Fruit fly (Drosophila melanogaster) whole organism, embryonic: ENCODE measurements around the gene CG14340.

Experiments used
- ATbp ChIP-seq: fragments of 200-800 bp; sonication (Bioruptor generic); optimal IDR thresholded peaks from 2 replicates; lab custom pipeline; 2017; ENCODE audit warnings: missing biosample characterization, mild to moderate bottlenecking, missing genetic modification characterization, missing genetic modification reagents
- Awh ChIP-seq: fragments of 200-800 bp; sonication (Bioruptor generic); IDR thresholded peaks from 2 replicates; pipeline ENCODE4, ENCODE4 v1.3.6; 2022; ENCODE audit warnings: missing biosample characterization, missing genetic modification characterization
- CG10267 ChIP-seq: fragments of 200-800 bp; sonication (Bioruptor generic); optimal IDR thresholded peaks from 2 replicates; lab custom pipeline; 2018; ENCODE audit warnings: missing biosample characterization, mild to moderate bottlenecking, missing genetic modification characterization, moderate library complexity
- CG11247 ChIP-seq: fragments of 200-800 bp; sonication (Bioruptor generic); IDR thresholded peaks from 2 replicates; pipeline ENCODE4 v1.3.6; 2022; ENCODE audit warnings: missing biosample characterization, missing genetic modification characterization
- CG12104 ChIP-seq: fragments of 200-800 bp; sonication (Bioruptor generic); optimal IDR thresholded peaks from 3 replicates; lab custom pipeline; 2016; ENCODE audit warnings: missing biosample characterization, missing genetic modification characterization
- CG12236 ChIP-seq: fragments of 200-800 bp; sonication (Bioruptor generic); optimal IDR thresholded peaks from 2 replicates; lab custom pipeline; 2016; ENCODE audit warnings: missing biosample characterization, missing genetic modification characterization
- CG13424 ChIP-seq: fragments of 200-800 bp; sonication (Bioruptor generic); optimal IDR thresholded peaks from 2 replicates; lab custom pipeline; 2019; ENCODE audit warnings: missing biosample characterization, mild to moderate bottlenecking, missing genetic modification characterization, moderate library complexity
- CG13775 ChIP-seq: fragments of 200-800 bp; sonication (Bioruptor generic); optimal IDR thresholded peaks from 3 replicates; lab custom pipeline; 2017; ENCODE audit warnings: missing biosample characterization, mild to moderate bottlenecking, missing genetic modification characterization
- CG14667 ChIP-seq: fragments of 200-800 bp; sonication (Bioruptor generic); IDR thresholded peaks from 2 replicates; pipeline ENCODE4 v1.3.6; 2022; ENCODE audit warnings: missing biosample characterization, missing genetic modification characterization
- CG14710 ChIP-seq: fragments of 200-800 bp; sonication (Bioruptor generic); optimal IDR thresholded peaks from 3 replicates; lab custom pipeline; 2019; ENCODE audit warnings: missing biosample characterization, mild to moderate bottlenecking, missing genetic modification characterization, moderate library complexity
- CG1603 ChIP-seq: fragments of 200-800 bp; sonication (Bioruptor generic); optimal IDR thresholded peaks from 2 replicates; lab custom pipeline; 2019; ENCODE audit warnings: missing biosample characterization, mild to moderate bottlenecking, missing genetic modification characterization, moderate library complexity
- CG2120 ChIP-seq: fragments of 200-800 bp; sonication (Bioruptor generic); optimal IDR thresholded peaks from 3 replicates; lab custom pipeline; 2016; ENCODE audit warnings: missing biosample characterization, missing genetic modification characterization
- CG2678 ChIP-seq: fragments of 200-800 bp; sonication (Bioruptor generic); optimal IDR thresholded peaks from 3 replicates; lab custom pipeline; 2019; ENCODE audit warnings: missing biosample characterization, mild to moderate bottlenecking, missing genetic modification characterization, moderate library complexity
- CG2712 ChIP-seq: fragments of 200-800 bp; optimal IDR thresholded peaks from 3 replicates; lab custom pipeline; 2019; ENCODE audit warnings: missing biosample characterization, mild to moderate bottlenecking, missing genetic modification characterization, moderate library complexity
- CG2875 ChIP-seq: fragments of 200-800 bp; sonication (Bioruptor generic); optimal IDR thresholded peaks from 2 replicates; lab custom pipeline; 2017; ENCODE audit warnings: missing biosample characterization, mild to moderate bottlenecking, missing genetic modification characterization, missing genetic modification reagents
- CG2889 ChIP-seq: fragments of 200-800 bp; sonication (Bioruptor generic); IDR thresholded peaks from 3 replicates; pipeline ENCODE4 v1.3.6; 2022; ENCODE audit warnings: missing biosample characterization, missing genetic modification characterization
- CG31388 ChIP-seq: fragments of 200-800 bp; sonication (Bioruptor generic); optimal IDR thresholded peaks from 2 replicates; lab custom pipeline; 2016; ENCODE audit warnings: missing biosample characterization, missing genetic modification characterization
- CG34224 ChIP-seq: fragments of 200-800 bp; sonication (Bioruptor generic); IDR thresholded peaks from 3 replicates; pipeline ENCODE4 v1.3.6; 2022; ENCODE audit warnings: missing biosample characterization, missing genetic modification characterization; ENCODE audit not compliant: partially characterized antibody
- CG3847 ChIP-seq: fragments of 200-800 bp; sonication (Bioruptor generic); IDR thresholded peaks from 2 replicates; pipeline ENCODE4 v1.3.6; 2022; ENCODE audit warnings: missing biosample characterization, missing genetic modification characterization
- CG5953 ChIP-seq: fragments of 200-800 bp; sonication (Bioruptor generic); IDR thresholded peaks from 2 replicates; pipeline ENCODE4 v1.3.6; 2022; ENCODE audit warnings: missing biosample characterization, missing genetic modification characterization
- CG7372 ChIP-seq: fragments of 200-800 bp; sonication (Bioruptor generic); IDR thresholded peaks from 2 replicates; pipeline ENCODE4 v1.3.6; 2022; ENCODE audit warnings: missing biosample characterization, missing genetic modification characterization
- CG7987 ChIP-seq: fragments of 200-800 bp; sonication (Bioruptor generic); optimal IDR thresholded peaks from 2 replicates; lab custom pipeline; 2018; ENCODE audit warnings: missing biosample characterization, mild to moderate bottlenecking, missing genetic modification characterization, moderate library complexity
- CG8388 ChIP-seq: fragments of 200-800 bp; sonication (Bioruptor generic); optimal IDR thresholded peaks from 2 replicates; lab custom pipeline; 2019; ENCODE audit warnings: missing biosample characterization, mild to moderate bottlenecking, missing genetic modification characterization, moderate library complexity
- Dfd ChIP-seq, 2 experiments: fragments of >200 bp; optimal IDR thresholded peaks; 2 replicates each; lab custom pipeline; 2017; ENCODE audit warnings: missing biosample characterization in 2 of 2, missing genetic modification characterization in 2 of 2
- Dll ChIP-seq: fragments of 200-800 bp; sonication (Bioruptor generic); IDR thresholded peaks from 4 replicates; pipeline ENCODE4 v1.3.6; 2022; ENCODE audit warnings: missing biosample characterization, missing genetic modification characterization; ENCODE audit not compliant: partially characterized antibody
- E2f1 ChIP-seq: fragments of 200-800 bp; sonication (Bioruptor generic); IDR thresholded peaks from 2 replicates; pipeline ENCODE4 v1.3.6; 2022; ENCODE audit warnings: missing biosample characterization, missing genetic modification characterization
- Gug ChIP-seq: fragments of 200-800 bp; sonication (Bioruptor generic); IDR thresholded peaks from 4 replicates; pipeline ENCODE4 v1.3.6; 2022; ENCODE audit warnings: missing biosample characterization, missing genetic modification characterization
- HLH3B ChIP-seq: fragments of 200-800 bp; sonication (Bioruptor generic); IDR thresholded peaks from 2 replicates; pipeline ENCODE4 v1.3.6; 2022; ENCODE audit warnings: missing biosample characterization, missing genetic modification characterization
- HLHmδ ChIP-seq: fragments of 200-800 bp; sonication (Bioruptor generic); optimal IDR thresholded peaks from 2 replicates; lab custom pipeline; 2018; ENCODE audit warnings: missing biosample characterization, mild to moderate bottlenecking, missing genetic modification characterization, moderate library complexity
- Hand ChIP-seq: fragments of 200-800 bp; sonication (Bioruptor generic); optimal IDR thresholded peaks from 2 replicates; lab custom pipeline; 2017; ENCODE audit warnings: mild to moderate bottlenecking, missing biosample characterization, missing genetic modification reagents, missing genetic modification characterization
- Med ChIP-seq: fragments of 200-800 bp; sonication (Bioruptor generic); peaks from one replicate; lab custom pipeline; 2016; ENCODE audit warnings: missing biosample characterization, missing genetic modification characterization, mild to moderate bottlenecking, inconsistent platforms, moderate library complexity
- NFAT ChIP-seq: fragments of 200-800 bp; sonication (Bioruptor generic); IDR thresholded peaks from 2 replicates; pipeline ENCODE4 v1.3.6; 2022; ENCODE audit warnings: missing biosample characterization, missing genetic modification characterization
- Nf-YB ChIP-seq: fragments of 200-800 bp; sonication (Bioruptor generic); optimal IDR thresholded peaks from 3 replicates; lab custom pipeline; 2019; ENCODE audit warnings: missing biosample characterization, mild to moderate bottlenecking, missing genetic modification characterization, moderate library complexity
- Oli ChIP-seq: fragments of 200-800 bp; sonication (Bioruptor generic); optimal IDR thresholded peaks from 2 replicates; lab custom pipeline; 2018; ENCODE audit warnings: missing biosample characterization, mild to moderate bottlenecking, missing genetic modification characterization, moderate library complexity
- Ptx1 ChIP-seq: fragments of 200-800 bp; sonication (Bioruptor generic); IDR thresholded peaks from 2 replicates; pipeline ENCODE4 v1.3.6; 2022; ENCODE audit warnings: missing biosample characterization, missing genetic modification characterization
- Ssrp ChIP-seq: fragments of 200-800 bp; sonication (Bioruptor generic); optimal IDR thresholded peaks from 2 replicates; lab custom pipeline; 2018; ENCODE audit warnings: missing biosample characterization, mild to moderate bottlenecking, missing genetic modification characterization, moderate library complexity
- Trl ChIP-seq, 3 experiments: fragments of >200 bp in 2 of 3; fragments of 200-800 bp in 1 of 3; sonication (Bioruptor generic) in 1 of 3; optimal IDR thresholded peaks; 2 replicates in 1 of 3; 3 replicates in 2 of 3; lab custom pipeline; 2016 to 2017; ENCODE audit warnings: missing biosample characterization in 1 of 3, missing genetic modification characterization in 1 of 3
- az2 ChIP-seq: fragments of 200-800 bp; sonication (Bioruptor generic); optimal IDR thresholded peaks from 3 replicates; lab custom pipeline; 2016; ENCODE audit warnings: missing biosample characterization, missing genetic modification characterization
- bsh ChIP-seq, 2 experiments: fragments of 200-800 bp; sonication (Bioruptor generic); optimal IDR thresholded peaks; 2 replicates each; lab custom pipeline; 2017 to 2018; ENCODE audit warnings: mild to moderate bottlenecking in 2 of 2, missing biosample characterization in 2 of 2, missing genetic modification characterization in 2 of 2, moderate library complexity in 1 of 2
- dimm ChIP-seq: fragments of 200-800 bp; sonication (Bioruptor generic); IDR thresholded peaks from 2 replicates; pipeline ENCODE4 v1.3.6; 2022; ENCODE audit warnings: missing biosample characterization, missing genetic modification characterization
- emc ChIP-seq: fragments of 200-800 bp; sonication (Bioruptor generic); optimal IDR thresholded peaks from 2 replicates; lab custom pipeline; 2016; ENCODE audit warnings: missing biosample characterization, missing genetic modification characterization
- fd102C ChIP-seq: fragments of 200-800 bp; sonication (Bioruptor generic); optimal IDR thresholded peaks from 2 replicates; lab custom pipeline; 2018; ENCODE audit warnings: missing biosample characterization, mild to moderate bottlenecking, missing genetic modification characterization, moderate library complexity
- gce ChIP-seq: fragments of 200-800 bp; sonication (Bioruptor generic); IDR thresholded peaks from 3 replicates; pipeline ENCODE4 v1.3.6; 2022; ENCODE audit warnings: missing biosample characterization, missing genetic modification characterization
- gt ChIP-seq: fragments of 200-800 bp; sonication (Bioruptor generic); IDR thresholded peaks from 2 replicates; pipeline ENCODE4 v1.3.6; 2022; ENCODE audit warnings: missing biosample characterization, missing genetic modification characterization
- pho ChIP-seq: fragments of 200-800 bp; sonication (Bioruptor generic); optimal IDR thresholded peaks from 2 replicates; lab custom pipeline; 2016; ENCODE audit warnings: missing biosample characterization, missing genetic modification characterization
- pnt ChIP-seq: fragments of 200-800 bp; sonication (Bioruptor generic); optimal IDR thresholded peaks from 3 replicates; lab custom pipeline; 2016; ENCODE audit warnings: missing biosample characterization, missing genetic modification characterization
- row ChIP-seq: fragments of 200-800 bp; sonication (Bioruptor generic); IDR thresholded peaks from 3 replicates; pipeline ENCODE4 v1.3.6; 2022; ENCODE audit warnings: missing biosample characterization, missing genetic modification characterization
- sisA ChIP-seq: fragments of 200-800 bp; sonication (Bioruptor generic); IDR thresholded peaks from 2 replicates; pipeline ENCODE4 v1.3.6; 2022; ENCODE audit warnings: missing biosample characterization, missing genetic modification characterization
- tll ChIP-seq, 2 experiments: fragments of 200-800 bp in 1 of 2; fragments of >200 bp in 1 of 2; sonication (Bioruptor generic) in 1 of 2; optimal IDR thresholded peaks; 2 replicates each; lab custom pipeline; 2017 to 2019; ENCODE audit warnings: missing biosample characterization in 2 of 2, missing genetic modification characterization in 2 of 2, mild to moderate bottlenecking in 1 of 2, moderate library complexity in 1 of 2
- zfh1 ChIP-seq: fragments of 200-800 bp; sonication (Bioruptor generic); IDR thresholded peaks from 3 replicates; pipeline ENCODE4 v1.3.6; 2022; ENCODE audit warnings: missing biosample characterization, missing genetic modification characterization

The CG14340 gene

DNA sequence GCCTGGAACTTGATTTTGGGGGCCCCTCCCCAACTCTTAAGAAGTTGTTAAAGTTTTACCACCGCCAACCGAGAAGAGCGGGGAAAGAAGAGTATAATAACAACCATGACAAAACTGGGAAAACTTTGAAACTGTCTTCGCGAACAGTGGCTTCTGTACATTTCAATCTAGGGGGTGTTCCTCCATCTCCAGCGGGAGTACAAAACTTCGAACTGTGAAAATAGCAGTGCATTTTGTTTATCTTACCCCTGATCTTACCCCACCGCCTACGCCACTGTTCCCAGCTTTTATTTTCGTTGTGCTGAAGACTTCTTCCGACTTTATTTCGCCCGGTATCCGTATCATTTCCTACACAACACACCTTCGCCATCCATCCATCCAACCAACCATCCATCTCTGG, 41.8 kb upstream of the CG14340 start (continued):
- TF ChIP-seq CG13775 (GFP tag; lab: Kevin White, UChicago) (no peak), dimm (GFP tag; lab: Robert Waterston, UW) (no peak), pnt (GFP tag; lab: Kevin White, UChicago) (peak; percentile 17), Ssrp (no peak), CG13424 (tag; lab: Kevin White, UChicago) (peak; percentile 13), Awh (GFP tag; lab: Robert Waterston, UW) (no peak), CG2889 (no peak), CG5953 (GFP tag; lab: Robert Waterston, UW) (no peak), CG34224 (GFP tag; lab: Robert Waterston, UW) (no peak), HLHmδ (no peak), fd102C (GFP tag; lab: Kevin White, UChicago) (no peak), NFAT (GFP tag; lab: Robert Waterston, UW) (0 out of 2 replicates have a peak, but pooled peaks have one; percentile 12), Oli (tag; lab: Kevin White, UChicago) (peak; percentile 4), zfh1 (GFP tag; lab: Robert Waterston, UW) (peak; percentile 55; the same call in 2 of the 3 replicates), Nf-YB (no peak), ATbp (GFP tag; lab: Kevin White, UChicago) (peak; percentile 25), CG1603 (tag; lab: Kevin White, UChicago) (peak; percentile 9), CG14667 (GFP tag; lab: Robert Waterston, UW) (no peak), CG10267 (tag; lab: Kevin White, UChicago) (no peak), emc (GFP tag; lab: Kevin White, UChicago) (no peak), CG3847 (GFP tag; lab: Robert Waterston, UW) (0 out of 2 replicates have a peak, but pooled peaks have one; percentile 45), CG2678 (tag; lab: Kevin White, UChicago) (peak; percentile 58), Med (GFP tag; lab: Kevin White, UChicago) (peak; percentile 85), Gug (GFP tag; lab: Robert Waterston, UW) (peak; percentile 49; the same call in 2 of the 4 replicates), Hand (GFP tag; lab: Kevin White, UChicago) (no peak), CG2712 (peak; percentile 0), Trl (optimal IDR thresholded peaks at IDR 0.05; lab: Kevin White, UChicago) (no peak), Trl (GFP tag; optimal IDR thresholded peaks at IDR 0.05; lab: Kevin White, UChicago) (peak; percentile 6), tll (GFP tag; optimal IDR thresholded peaks at IDR 0.05; lab: Kevin White, UChicago) (no peak), Ptx1 (GFP tag; lab: Robert Waterston, UW) (peak; percentile 35; the same call in 1 of the 2 replicates), az2 (GFP tag; lab: Kevin White, UChicago) (peak; percentile 3), HLH3B (GFP tag; lab: Robert Waterston, UW) (0 out of 2 replicates have a peak, but pooled peaks have one; percentile 25), E2f1 (GFP tag; lab: Robert Waterston, UW) (0 out of 2 replicates have a peak, but pooled peaks have one; percentile 15), Dfd (GFP tag; optimal IDR thresholded peaks at IDR 0.05; lab: Kevin White, UChicago) (no peak), bsh (GFP tag; optimal IDR thresholded peaks at IDR 0.05; lab: Kevin White, UChicago) (peak in 1 of 2 experiments; percentile 54), gt (GFP tag; lab: Robert Waterston, UW) (no peak), CG12236 (GFP tag; lab: Kevin White, UChicago) (no peak), CG12104 (GFP tag; lab: Kevin White, UChicago) (no peak), CG31388 (GFP tag; lab: Kevin White, UChicago) (no peak), CG11247 (GFP tag; lab: Robert Waterston, UW) (0 out of 2 replicates have a peak, but pooled peaks have one; percentile 41), CG8388 (GFP tag; lab: Kevin White, UChicago) (no peak), CG7372 (GFP tag; lab: Robert Waterston, UW) (peak; percentile 32; the same call in 1 of the 2 replicates), pho (GFP tag; lab: Kevin White, UChicago) (peak; percentile 32), row (GFP tag; lab: Robert Waterston, UW) (peak; percentile 62), Dll (GFP tag; lab: Robert Waterston, UW) (no peak), gce (GFP tag; lab: Robert Waterston, UW) (0 out of 3 replicates have a peak, but pooled peaks have one; percentile 20), sisA (GFP tag; lab: Robert Waterston, UW) (peak; percentile 20; the same call in 1 of the 2 replicates), CG7987 (GFP tag; lab: Kevin White, UChicago) (no peak), CG2875 (GFP tag; lab: Kevin White, UChicago) (no peak), CG14710 (tag; lab: Kevin White, UChicago) (no peak), CG2120 (GFP tag; lab: Kevin White, UChicago) (peak; percentile 59)
